Fruit fly (Drosophila melanogaster) S2 (cell line): ENCODE measurements around the gene Cyt-c-d.

Experiments
- CG8478 ChIP-seq: fragments of >200 bp; optimal IDR thresholded peaks from 2 replicates; lab custom pipeline; 2018
- CTCF ChIP-seq, 2 experiments: fragments of >200 bp; optimal IDR thresholded peaks; 2 replicates each; lab custom pipeline; 2018

- TF ChIP-seq CG8478 (lab: Kevin White, UChicago) = no peak
- no peak for TF ChIP-seq CTCF (optimal IDR thresholded peaks at IDR 0.05; lab: Kevin White, UChicago)
Measured at dm6 chr2L:16706882-16707775, 8.6 kb upstream of the Cyt-c-d start.
